Fruit fly (Drosophila melanogaster): ENCODE data around the gene CG10077.

CG10077 gene

DNA sequence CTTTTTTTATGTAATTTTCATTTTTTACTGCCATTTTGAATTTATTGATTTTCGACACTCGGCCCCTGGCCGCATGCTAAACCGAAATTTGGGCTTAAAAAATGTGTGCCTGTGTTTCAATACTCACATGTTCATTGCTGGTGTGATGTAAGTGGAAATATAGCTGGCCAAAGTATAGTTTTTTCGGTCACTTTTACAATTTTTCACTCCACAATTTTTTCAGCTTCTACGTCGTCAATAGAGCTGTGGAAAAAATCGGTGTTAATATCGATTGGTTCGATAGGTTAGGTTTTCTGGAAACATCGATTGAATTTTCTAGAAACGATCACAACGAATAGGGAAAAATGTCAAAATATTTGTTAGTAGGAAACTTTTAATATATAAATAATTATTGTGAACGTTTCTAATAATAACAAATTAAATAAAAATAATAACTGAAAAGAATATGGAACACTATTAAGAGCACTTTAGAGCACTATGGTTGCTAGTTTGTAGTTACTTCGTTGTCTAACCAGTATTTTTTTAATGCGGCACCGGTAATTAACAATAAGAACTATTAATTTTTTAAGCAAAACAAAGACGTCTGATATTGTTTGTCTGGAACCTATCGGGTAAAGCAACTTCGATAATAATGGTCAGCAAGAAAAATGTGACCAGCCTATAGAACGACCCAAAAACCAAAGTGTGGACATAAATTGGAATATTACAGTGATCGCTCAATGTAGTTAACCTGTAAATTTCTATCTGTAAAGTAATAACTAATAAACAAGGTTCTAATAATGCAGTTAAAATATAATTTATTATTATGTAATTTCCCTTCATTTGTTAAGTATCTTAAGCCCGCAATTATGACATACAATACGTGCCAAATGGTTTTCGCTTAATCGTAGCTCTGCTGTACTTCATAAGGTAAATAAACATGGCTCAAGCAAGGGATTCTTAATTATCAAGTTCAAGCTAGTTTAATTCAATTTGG, at the start of gene CG10077, which contains the start of gene CG9948 (continued):
- TF ChIP-seq lilli (GFP tag; optimal IDR thresholded peaks at IDR 0.05): peak; percentile 88
- peak; percentile 68; the same call in 1 of the 3 replicates for TF ChIP-seq mld (GFP tag; IDR thresholded peaks at IDR 0.05; ENCODE audit: partially characterized antibody)
- peak; percentile 89 for TF ChIP-seq ind (GFP tag; optimal IDR thresholded peaks at IDR 0.05)
- TF ChIP-seq da (GFP tag; optimal IDR thresholded peaks at IDR 0.05): peak; percentile 29
- TF ChIP-seq slou (GFP tag; optimal IDR thresholded peaks at IDR 0.05): peak; percentile 37
- TF ChIP-seq CG8089 (GFP tag; optimal IDR thresholded peaks at IDR 0.05): no peak
- no peak for TF ChIP-seq pb (GFP tag; optimal IDR thresholded peaks at IDR 0.05)
- peak; percentile 83 for TF ChIP-seq sqz (GFP tag; optimal IDR thresholded peaks at IDR 0.05)
- no peak for TF ChIP-seq oc (tag; optimal IDR thresholded peaks at IDR 0.05)
- TF ChIP-seq CG12391 (tag; optimal IDR thresholded peaks at IDR 0.05): peak; percentile 93
- peak; percentile 19 for TF ChIP-seq bigmax (GFP tag; optimal IDR thresholded peaks at IDR 0.05)
- TF ChIP-seq esg (GFP tag; conservative IDR thresholded peaks at IDR 0.05): peak; percentile 91
- TF ChIP-seq Jarid2 (GFP tag; optimal IDR thresholded peaks at IDR 0.05): peak; percentile 47
- TF ChIP-seq CG15696 (tag; optimal IDR thresholded peaks at IDR 0.05): peak; percentile 91
- peak; percentile 84 for TF ChIP-seq CrebB (tag; optimal IDR thresholded peaks at IDR 0.05)
- peak; percentile 89 for TF ChIP-seq CG18599 (GFP tag; optimal IDR thresholded peaks at IDR 0.05)
- peak; percentile 1 for TF ChIP-seq luna (GFP tag; optimal IDR thresholded peaks at IDR 0.05)
- peak; percentile 89 for TF ChIP-seq dmrt11E (tag; optimal IDR thresholded peaks at IDR 0.05)
- TF ChIP-seq CG9817 (tag; optimal IDR thresholded peaks at IDR 0.05): peak; percentile 92
- no peak for TF ChIP-seq Lpt (GFP tag; optimal IDR thresholded peaks at IDR 0.05)
- TF ChIP-seq Oli (tag; optimal IDR thresholded peaks at IDR 0.05): peak; percentile 91
- peak; percentile 75 for TF ChIP-seq vnd (GFP tag; IDR thresholded peaks at IDR 0.05; ENCODE audit: partially characterized antibody)
- TF ChIP-seq lov (optimal IDR thresholded peaks at IDR 0.05): no peak
- peak; percentile 46; the same call in 1 of the 3 replicates for TF ChIP-seq lov (GFP tag; IDR thresholded peaks at IDR 0.05)
- TF ChIP-seq CG13123 (GFP tag; optimal IDR thresholded peaks at IDR 0.05): peak; percentile 73
- TF ChIP-seq Ets65A (GFP tag): peak; percentile 87
- TF ChIP-seq gce (GFP tag; IDR thresholded peaks at IDR 0.05): peak; percentile 82; the same call in 2 of the 3 replicates
- TF ChIP-seq grn (GFP tag; optimal IDR thresholded peaks at IDR 0.05): no peak
- peak; percentile 93 for TF ChIP-seq dysf (GFP tag; IDR thresholded peaks at IDR 0.05)
- peak; percentile 72 for TF ChIP-seq E2f2 (GFP tag; IDR thresholded peaks at IDR 0.05)
- peak; percentile 78 for TF ChIP-seq CG3407 (GFP tag; optimal IDR thresholded peaks at IDR 0.05)
- no peak for TF ChIP-seq disco-r (GFP tag; optimal IDR thresholded peaks at IDR 0.05)
- peak; percentile 86 for TF ChIP-seq ara (GFP tag; IDR thresholded peaks at IDR 0.05)
- TF ChIP-seq zen2 (GFP tag; IDR thresholded peaks at IDR 0.05; ENCODE audit: partially characterized antibody): no peak; the same call in 2 of the 3 replicates
- TF ChIP-seq CG11504 (tag; optimal IDR thresholded peaks at IDR 0.05): peak; percentile 91
- no peak for TF ChIP-seq CG12744 (GFP tag; optimal IDR thresholded peaks at IDR 0.05)
- TF ChIP-seq CG4360 (GFP tag; IDR thresholded peaks at IDR 0.05): peak; percentile 56
- TF ChIP-seq br (optimal IDR thresholded peaks at IDR 0.05): no peak
- peak; percentile 85 for TF ChIP-seq CG18619 (GFP tag; optimal IDR thresholded peaks at IDR 0.05)
- TF ChIP-seq CG5953 (GFP tag; IDR thresholded peaks at IDR 0.05): peak; percentile 83
- TF ChIP-seq al (GFP tag; IDR thresholded peaks at IDR 0.05): peak; percentile 79
- peak; percentile 60; the same call in 1 of the 3 replicates for TF ChIP-seq CG3726 (GFP tag; IDR thresholded peaks at IDR 0.05)
- TF ChIP-seq CG2120 (GFP tag; optimal IDR thresholded peaks at IDR 0.05): peak; percentile 89
- TF ChIP-seq CG7556 (GFP tag; optimal IDR thresholded peaks at IDR 0.05): peak; percentile 84
- TF ChIP-seq Dek (tag; optimal IDR thresholded peaks at IDR 0.05): peak; percentile 89
- peak; percentile 82 for TF ChIP-seq CG16813 (GFP tag; IDR thresholded peaks at IDR 0.05; ENCODE audit: partially characterized antibody)
- peak; percentile 69 for TF ChIP-seq CG12104 (GFP tag; optimal IDR thresholded peaks at IDR 0.05)
- peak; percentile 85 for TF ChIP-seq Taf1 (GFP tag; IDR thresholded peaks at IDR 0.05)
- no peak for TF ChIP-seq CG9876 (GFP tag; optimal IDR thresholded peaks at IDR 0.05)

Data from whole organism, embryonic.